Worm (Caenorhabditis elegans) whole organism, L1 larva: ENCODE results near the gene cpz-2.
A peak's percentile ranks its signal among the peaks of the same experiment; 100 is the strongest.

Experiments
- C34B4.2 ChIP-seq: sonication (generic microtip); optimal IDR thresholded peaks from 2 replicates; lab custom pipeline; 2017; ENCODE audit warnings: mild to moderate bottlenecking, missing genetic modification characterization, missing compliant biosample characterization
- F16B12.6 ChIP-seq: fragments of 150-350 bp; optimal IDR thresholded peaks from 2 replicates; lab custom pipeline; 2014; ENCODE audit warnings: missing biosample characterization, missing genetic modification characterization
- aha-1 ChIP-seq: fragments of 150-350 bp; optimal IDR thresholded peaks from 2 replicates; lab custom pipeline; 2014; ENCODE audit warnings: missing biosample characterization, missing genetic modification characterization
- aly-2 ChIP-seq: fragments of 150-350 bp; optimal IDR thresholded peaks from 2 replicates; lab custom pipeline; 2014; ENCODE audit warnings: missing biosample characterization, missing genetic modification characterization
- ama-1 ChIP-seq: fragments of 150-350 bp; optimal IDR thresholded peaks from 2 replicates; lab custom pipeline; 2014
- blmp-1 ChIP-seq: fragments of 150-350 bp; optimal IDR thresholded peaks from 2 replicates; lab custom pipeline; 2014; ENCODE audit warnings: missing biosample characterization, missing genetic modification characterization
- ceh-82 ChIP-seq, 3 experiments: fragments of 150-350 bp in 1 of 3; sonication (generic microtip) in 2 of 3; optimal IDR thresholded peaks; 2 replicates each; lab custom pipeline; 2014 to 2017; ENCODE audit warnings: missing biosample characterization in 3 of 3, missing genetic modification characterization in 3 of 3
- dpl-1 ChIP-seq, 3 experiments: fragments of 150-350 bp in 2 of 3; sonication (generic microtip) in 1 of 3; optimal IDR thresholded peaks; 2 replicates each; lab custom pipeline; 2014 to 2017; ENCODE audit warnings: missing biosample characterization in 3 of 3, missing genetic modification characterization in 3 of 3, missing genetic modification reagents in 3 of 3
- dsc-1 ChIP-seq: sonication (generic microtip); optimal IDR thresholded peaks from 2 replicates; lab custom pipeline; 2016; ENCODE audit warnings: mild to moderate bottlenecking, missing genetic modification characterization, missing compliant biosample characterization
- efl-3 ChIP-seq: fragments of 200-800 bp; sonication (Bioruptor generic); optimal IDR thresholded peaks from 2 replicates; lab custom pipeline; 2018; ENCODE audit warnings: mild to moderate bottlenecking, missing genetic modification characterization, missing compliant biosample characterization
- egl-27 ChIP-seq, 2 experiments: fragments of 150-350 bp in 1 of 2; sonication (generic microtip); optimal IDR thresholded peaks; 3 replicates each; lab custom pipeline; 2017 to 2018; ENCODE audit warnings: missing biosample characterization in 2 of 2, missing genetic modification characterization in 2 of 2, missing genetic modification reagents in 2 of 2
- fkh-10 ChIP-seq: sonication (generic microtip); optimal IDR thresholded peaks from 2 replicates; lab custom pipeline; 2017; ENCODE audit warnings: missing biosample characterization, missing genetic modification reagents, missing genetic modification characterization
- fkh-4 ChIP-seq: sonication (generic microtip); optimal IDR thresholded peaks from 2 replicates; lab custom pipeline; 2016; ENCODE audit warnings: missing compliant biosample characterization, missing genetic modification characterization, borderline replicate concordance
- hlh-4 ChIP-seq: sonication (generic microtip); optimal IDR thresholded peaks from 2 replicates; lab custom pipeline; 2016; ENCODE audit warnings: mild to moderate bottlenecking, missing genetic modification characterization, missing compliant biosample characterization
- hpl-2 ChIP-seq: fragments of 150-350 bp; optimal IDR thresholded peaks from 2 replicates; lab custom pipeline; 2014; ENCODE audit warnings: missing biosample characterization, missing genetic modification reagents, missing genetic modification characterization
- isw-1 ChIP-seq: fragments of 200-800 bp; sonication (Bioruptor generic); IDR thresholded peaks from 2 replicates; pipeline ENCODE4 v1.3.6; 2022; ENCODE audit warnings: missing genetic modification characterization, missing compliant biosample characterization
- lin-13 ChIP-seq: fragments of 150-350 bp; optimal IDR thresholded peaks from 2 replicates; lab custom pipeline; 2014; ENCODE audit warnings: missing biosample characterization, missing genetic modification reagents, missing genetic modification characterization
- lin-14 ChIP-seq: fragments of 200-800 bp; sonication (Bioruptor generic); optimal IDR thresholded peaks from 2 replicates; lab custom pipeline; 2018; ENCODE audit warnings: mild to moderate bottlenecking, missing genetic modification characterization, moderate library complexity, missing compliant biosample characterization
- lin-39 ChIP-seq: fragments of 150-350 bp; optimal IDR thresholded peaks from 2 replicates; lab custom pipeline; 2014; ENCODE audit warnings: missing biosample characterization, missing genetic modification reagents, missing genetic modification characterization
- lsy-2 ChIP-seq, 2 experiments: fragments of 150-350 bp; optimal IDR thresholded peaks; 2 replicates each; lab custom pipeline; 2014; ENCODE audit warnings: missing biosample characterization in 2 of 2, missing genetic modification characterization in 2 of 2
- mdl-1 ChIP-seq, 2 experiments: fragments of 150-350 bp; optimal IDR thresholded peaks; 2 replicates each; lab custom pipeline; 2014 to 2017; ENCODE audit warnings: missing biosample characterization in 2 of 2, missing genetic modification characterization in 2 of 2, inconsistent platforms in 1 of 2
- mep-1 ChIP-seq: fragments of 150-350 bp; optimal IDR thresholded peaks from 2 replicates; lab custom pipeline; 2014; ENCODE audit warnings: missing biosample characterization, missing genetic modification characterization
- nhr-11 ChIP-seq: fragments of 150-350 bp; optimal IDR thresholded peaks from 2 replicates; lab custom pipeline; 2014; ENCODE audit warnings: missing biosample characterization, missing genetic modification characterization
- nhr-20 ChIP-seq: sonication (generic microtip); optimal IDR thresholded peaks from 2 replicates; lab custom pipeline; 2016; ENCODE audit warnings: mild to moderate bottlenecking, missing genetic modification characterization, missing compliant biosample characterization
- nhr-237 ChIP-seq: fragments of 150-350 bp; optimal IDR thresholded peaks from 2 replicates; lab custom pipeline; 2014; ENCODE audit warnings: missing biosample characterization, missing genetic modification characterization
- nhr-28 ChIP-seq: fragments of 150-350 bp; optimal IDR thresholded peaks from 2 replicates; lab custom pipeline; 2014; ENCODE audit warnings: missing biosample characterization, missing genetic modification characterization
- nhr-47 ChIP-seq: sonication (generic microtip); optimal IDR thresholded peaks from 2 replicates; lab custom pipeline; 2016; ENCODE audit warnings: mild to moderate bottlenecking, missing genetic modification characterization, moderate library complexity, missing compliant biosample characterization
- nhr-85 ChIP-seq: sonication (generic microtip); peaks from one replicate; lab custom pipeline; 2016; ENCODE audit warnings: missing genetic modification characterization, inconsistent platforms, missing compliant biosample characterization
- nhr-90 ChIP-seq: sonication (generic microtip); optimal IDR thresholded peaks from 2 replicates; lab custom pipeline; 2016; ENCODE audit warnings: mild to moderate bottlenecking, missing genetic modification characterization, missing compliant biosample characterization; ENCODE audit not compliant: poor library complexity
- pqm-1 ChIP-seq: sonication (generic microtip); optimal IDR thresholded peaks from 3 replicates; lab custom pipeline; 2017; ENCODE audit warnings: missing biosample characterization, missing genetic modification characterization
- snpc-4 ChIP-seq: fragments of 150-350 bp; optimal IDR thresholded peaks from 2 replicates; lab custom pipeline; 2014; ENCODE audit warnings: missing biosample characterization, missing genetic modification characterization
- unc-130 ChIP-seq: fragments of 150-350 bp; optimal IDR thresholded peaks from 2 replicates; lab custom pipeline; 2017; ENCODE audit warnings: missing biosample characterization, missing genetic modification characterization, inconsistent platforms
- unc-62 ChIP-seq: fragments of 150-350 bp; optimal IDR thresholded peaks from 2 replicates; lab custom pipeline; 2014; ENCODE audit warnings: missing biosample characterization, missing genetic modification reagents, missing genetic modification characterization
- unc-86 ChIP-seq: sonication (generic microtip); optimal IDR thresholded peaks from 2 replicates; lab custom pipeline; 2016; ENCODE audit warnings: missing genetic modification characterization, missing compliant biosample characterization
- unc-98 ChIP-seq: fragments of 200-800 bp; sonication (Bioruptor generic); IDR thresholded peaks from 2 replicates; pipeline ENCODE4 v1.3.6; 2022; ENCODE audit warnings: missing genetic modification characterization, missing compliant biosample characterization
- zag-1 ChIP-seq: fragments of 150-350 bp; optimal IDR thresholded peaks from 2 replicates; lab custom pipeline; 2014; ENCODE audit warnings: missing biosample characterization, missing genetic modification characterization
- ztf-4 ChIP-seq: fragments of 150-350 bp; optimal IDR thresholded peaks from 2 replicates; lab custom pipeline; 2014; ENCODE audit warnings: missing biosample characterization, missing genetic modification characterization

Gene cpz-2

DNA sequence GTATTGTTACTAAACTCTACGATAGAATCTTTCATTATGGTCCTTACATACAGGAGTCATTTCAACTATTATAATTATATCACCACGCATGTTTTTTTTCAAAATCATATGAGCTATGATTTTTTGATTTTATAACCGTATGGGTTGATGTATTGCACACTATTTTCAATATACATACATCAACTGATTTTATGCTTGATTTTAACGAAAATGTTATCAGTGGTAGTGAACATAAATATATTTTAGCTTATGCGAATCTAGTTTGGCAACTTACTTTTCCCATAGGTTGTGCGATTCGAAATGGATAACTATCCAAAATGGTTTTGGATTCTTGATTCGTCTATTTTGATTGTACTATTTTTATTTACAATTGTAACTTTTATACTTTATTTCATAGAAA, 42.6 kb downstream of the cpz-2 start, which contains the start of gene srv-10:
Gene srv-10, plus strand, starts transcription at position 301 of the 400 bp plus-strand sequence.
- TF ChIP-seq nhr-90, result no peak
- no peak for TF ChIP-seq dpl-1 (GFP tag; optimal IDR thresholded peaks at IDR 0.05; lab: Kevin White, UChicago)
- TF ChIP-seq dsc-1 (tag; lab: Kevin White, UChicago), result no peak
- TF ChIP-seq lin-14 (GFP tag; lab: Kevin White, UChicago), result no peak
- TF ChIP-seq nhr-85, result no peak
- TF ChIP-seq lin-39 (tag; lab: Kevin White, UChicago), result no peak
- TF ChIP-seq zag-1 (tag; lab: Kevin White, UChicago), result no peak
- TF ChIP-seq ceh-82 (tag; optimal IDR thresholded peaks at IDR 0.05; lab: Kevin White, UChicago), result no peak
- no peak for TF ChIP-seq unc-130 (tag; lab: Kevin White, UChicago)
- TF ChIP-seq nhr-28 (tag; lab: Kevin White, UChicago), result no peak
- no peak for TF ChIP-seq nhr-47 (tag; lab: Kevin White, UChicago)
- no peak for TF ChIP-seq unc-62 (GFP tag; lab: Kevin White, UChicago)
- TF ChIP-seq nhr-20 (tag; lab: Kevin White, UChicago), result no peak
- no peak for TF ChIP-seq hpl-2
- TF ChIP-seq lsy-2 (tag; optimal IDR thresholded peaks at IDR 0.05; lab: Kevin White, UChicago), result no peak
- TF ChIP-seq ama-1 (lab: Kevin White, UChicago), result no peak
- no peak for TF ChIP-seq ztf-4 (tag; lab: Kevin White, UChicago)
- TF ChIP-seq unc-86 (tag; lab: Kevin White, UChicago), result no peak
- no peak for TF ChIP-seq efl-3
- no peak for TF ChIP-seq blmp-1

- TF ChIP-seq zag-1 (tag; lab: Kevin White, UChicago) (no peak), nhr-237 (tag; lab: Kevin White, UChicago) (no peak), isw-1 (no peak), pqm-1 (no peak), fkh-10 (GFP tag; lab: Kevin White, UChicago) (no peak), unc-98 (GFP tag; lab: Robert Waterston, UW) (no peak), egl-27 (tag; optimal IDR thresholded peaks at IDR 0.05; lab: Kevin White, UChicago) (no peak), nhr-11 (tag; lab: Kevin White, UChicago) (no peak), C34B4.2 (tag; lab: Kevin White, UChicago) (no peak), mep-1 (tag; lab: Kevin White, UChicago) (no peak), fkh-4 (tag; lab: Kevin White, UChicago) (no peak), mdl-1 (tag; optimal IDR thresholded peaks at IDR 0.05; lab: Kevin White, UChicago) (no peak), snpc-4 (tag; lab: Kevin White, UChicago) (no peak), F16B12.6 (tag; lab: Kevin White, UChicago) (no peak)
Observed at ce11 chrV:13426764-13427163, 45.8 kb downstream of the cpz-2 start, which contains the start of gene srd-18. Gene srd-18, minus strand, starts transcription at chrV:13426864.

DNA sequence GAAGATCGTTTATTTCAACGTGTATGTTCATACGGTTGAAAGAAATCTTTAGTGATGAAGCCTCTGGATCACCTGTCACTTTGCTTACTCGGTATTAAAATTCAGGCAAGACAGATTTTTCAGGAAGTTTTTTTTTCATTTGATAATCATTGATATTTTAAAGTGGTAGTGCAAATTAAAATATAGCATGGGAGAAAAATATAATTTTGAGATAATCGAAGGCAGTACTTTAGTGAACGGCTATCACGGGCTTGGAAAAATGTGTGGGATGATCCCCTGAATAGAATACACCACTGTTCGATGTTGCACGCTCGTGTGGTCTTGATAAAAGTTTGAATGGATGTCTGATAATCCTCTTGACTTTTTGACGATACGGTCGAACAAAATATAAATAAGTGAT, 46.4 kb downstream of the cpz-2 start:
- TF ChIP-seq aly-2 (tag; lab: Kevin White, UChicago), result no peak
- TF ChIP-seq snpc-4 (tag; lab: Kevin White, UChicago), result no peak
- TF ChIP-seq aha-1, result no peak
- peak; percentile 52 for TF ChIP-seq hlh-4 (tag; lab: Kevin White, UChicago)
- no peak for TF ChIP-seq lin-13 (GFP tag; lab: Kevin White, UChicago)
- TF ChIP-seq F16B12.6 (tag; lab: Kevin White, UChicago), result no peak

- no peak for TF ChIP-seq ztf-4 (tag; lab: Kevin White, UChicago)
- TF ChIP-seq, all 84 proteins: peak for 0
Observed at ce11 chrV:13428660-13429059, 47.7 kb downstream of the cpz-2 start, which contains the start of gene srd-19. Gene srd-19, minus strand, starts transcription at chrV:13428760.
